Worm (Caenorhabditis elegans) whole organism, L1 larva: ENCODE data around the gene T22D1.18.

Experiments used
- C04F5.9 ChIP-seq: sonication (generic microtip); optimal IDR thresholded peaks from 2 replicates; lab custom pipeline; 2016; ENCODE audit warnings: missing genetic modification characterization, missing compliant biosample characterization
- C16A3.4 ChIP-seq: fragments of 150-350 bp; optimal IDR thresholded peaks from 2 replicates; lab custom pipeline; 2014; ENCODE audit warnings: missing biosample characterization, missing genetic modification characterization
- C34B4.2 ChIP-seq: sonication (generic microtip); optimal IDR thresholded peaks from 2 replicates; lab custom pipeline; 2017; ENCODE audit warnings: mild to moderate bottlenecking, missing genetic modification characterization, missing compliant biosample characterization
- aha-1 ChIP-seq: fragments of 150-350 bp; optimal IDR thresholded peaks from 2 replicates; lab custom pipeline; 2014; ENCODE audit warnings: missing biosample characterization, missing genetic modification characterization
- aly-2 ChIP-seq: fragments of 150-350 bp; optimal IDR thresholded peaks from 2 replicates; lab custom pipeline; 2014; ENCODE audit warnings: missing biosample characterization, missing genetic modification characterization
- ama-1 ChIP-seq: fragments of 150-350 bp; optimal IDR thresholded peaks from 2 replicates; lab custom pipeline; 2014
- blmp-1 ChIP-seq: fragments of 150-350 bp; optimal IDR thresholded peaks from 2 replicates; lab custom pipeline; 2014; ENCODE audit warnings: missing biosample characterization, missing genetic modification characterization
- ceh-8 ChIP-seq: fragments of 200-800 bp; sonication (Bioruptor generic); optimal IDR thresholded peaks from 2 replicates; lab custom pipeline; 2018; ENCODE audit warnings: mild to moderate bottlenecking, missing genetic modification characterization, moderate library complexity, missing compliant biosample characterization
- ceh-82 ChIP-seq, 3 experiments: fragments of 150-350 bp in 1 of 3; sonication (generic microtip) in 2 of 3; optimal IDR thresholded peaks; 2 replicates each; lab custom pipeline; 2014 to 2017; ENCODE audit warnings: missing biosample characterization in 3 of 3, missing genetic modification characterization in 3 of 3
- ceh-90 ChIP-seq: sonication (generic microtip); optimal IDR thresholded peaks from 2 replicates; lab custom pipeline; 2016; ENCODE audit warnings: missing genetic modification characterization, missing compliant biosample characterization
- ces-1 ChIP-seq: fragments of 150-350 bp; optimal IDR thresholded peaks from 2 replicates; lab custom pipeline; 2014; ENCODE audit warnings: missing biosample characterization, missing genetic modification reagents, missing genetic modification characterization
- dpl-1 ChIP-seq, 3 experiments: fragments of 150-350 bp in 2 of 3; sonication (generic microtip) in 1 of 3; optimal IDR thresholded peaks; 2 replicates each; lab custom pipeline; 2014 to 2017; ENCODE audit warnings: missing biosample characterization in 3 of 3, missing genetic modification characterization in 3 of 3, missing genetic modification reagents in 3 of 3
- dsc-1 ChIP-seq: sonication (generic microtip); optimal IDR thresholded peaks from 2 replicates; lab custom pipeline; 2016; ENCODE audit warnings: mild to moderate bottlenecking, missing genetic modification characterization, missing compliant biosample characterization
- efl-1 ChIP-seq, 4 experiments: fragments of 150-350 bp; optimal IDR thresholded peaks in 3 of 4; peaks in 1 of 4; 1 replicate in 1 of 4; 2 replicates in 3 of 4; lab custom pipeline; 2014; ENCODE audit warnings: missing biosample characterization in 2 of 4, missing genetic modification characterization in 2 of 4, missing genetic modification reagents in 2 of 4
- efl-3 ChIP-seq: fragments of 200-800 bp; sonication (Bioruptor generic); optimal IDR thresholded peaks from 2 replicates; lab custom pipeline; 2018; ENCODE audit warnings: mild to moderate bottlenecking, missing genetic modification characterization, missing compliant biosample characterization
- egl-13 ChIP-seq: sonication (generic microtip); optimal IDR thresholded peaks from 2 replicates; lab custom pipeline; 2016; ENCODE audit warnings: missing genotype, missing genetic modification reagents, missing genetic modification characterization, missing compliant biosample characterization
- egl-27 ChIP-seq, 2 experiments: fragments of 150-350 bp in 1 of 2; sonication (generic microtip); optimal IDR thresholded peaks; 3 replicates each; lab custom pipeline; 2017 to 2018; ENCODE audit warnings: missing biosample characterization in 2 of 2, missing genetic modification characterization in 2 of 2, missing genetic modification reagents in 2 of 2
- elt-2 ChIP-seq: sonication (generic microtip); optimal IDR thresholded peaks from 2 replicates; lab custom pipeline; 2016; ENCODE audit warnings: missing genetic modification characterization, mild to moderate bottlenecking, inconsistent platforms, missing compliant biosample characterization, missing genetic modification reagents
- ets-5 ChIP-seq: fragments of 200-800 bp; sonication (Bioruptor generic); IDR thresholded peaks from 2 replicates; pipeline ENCODE4 v1.3.6; 2022; ENCODE audit warnings: missing genetic modification characterization, missing compliant biosample characterization
- fkh-4 ChIP-seq: sonication (generic microtip); optimal IDR thresholded peaks from 2 replicates; lab custom pipeline; 2016; ENCODE audit warnings: missing compliant biosample characterization, missing genetic modification characterization, borderline replicate concordance
- fkh-8 ChIP-seq: sonication (generic microtip); optimal IDR thresholded peaks from 2 replicates; lab custom pipeline; 2016; ENCODE audit warnings: mild to moderate bottlenecking, missing genetic modification characterization, missing compliant biosample characterization
- fos-1 ChIP-seq: fragments of 150-350 bp; optimal IDR thresholded peaks from 2 replicates; lab custom pipeline; 2014; ENCODE audit warnings: missing biosample characterization, missing genetic modification characterization
- grh-1 ChIP-seq: fragments of 200-800 bp; sonication (Bioruptor generic); IDR thresholded peaks from 2 replicates; pipeline ENCODE4 v1.3.6; 2022; ENCODE audit warnings: missing genetic modification reagents, missing genetic modification characterization, missing compliant biosample characterization
- hlh-4 ChIP-seq: sonication (generic microtip); optimal IDR thresholded peaks from 2 replicates; lab custom pipeline; 2016; ENCODE audit warnings: mild to moderate bottlenecking, missing genetic modification characterization, missing compliant biosample characterization
- hpl-2 ChIP-seq: fragments of 150-350 bp; optimal IDR thresholded peaks from 2 replicates; lab custom pipeline; 2014; ENCODE audit warnings: missing biosample characterization, missing genetic modification reagents, missing genetic modification characterization
- irx-1 ChIP-seq: sonication (generic microtip); optimal IDR thresholded peaks from 2 replicates; lab custom pipeline; 2016; ENCODE audit warnings: missing genetic modification characterization, missing compliant biosample characterization
- jun-1 ChIP-seq: fragments of 150-350 bp; optimal IDR thresholded peaks from 2 replicates; lab custom pipeline; 2014; ENCODE audit warnings: missing biosample characterization, missing genetic modification reagents, missing genetic modification characterization
- lin-13 ChIP-seq: fragments of 150-350 bp; optimal IDR thresholded peaks from 2 replicates; lab custom pipeline; 2014; ENCODE audit warnings: missing biosample characterization, missing genetic modification reagents, missing genetic modification characterization
- lin-15B ChIP-seq: fragments of 150-350 bp; sonication (generic microtip); optimal IDR thresholded peaks from 3 replicates; lab custom pipeline; 2014; ENCODE audit warnings: missing biosample characterization, missing genetic modification characterization
- lin-35 ChIP-seq, 2 experiments: fragments of 150-350 bp; optimal IDR thresholded peaks; 2 replicates each; lab custom pipeline; 2014; ENCODE audit warnings: missing biosample characterization in 2 of 2, missing genetic modification characterization in 2 of 2, missing genetic modification reagents in 2 of 2
- lin-39 ChIP-seq: fragments of 150-350 bp; optimal IDR thresholded peaks from 2 replicates; lab custom pipeline; 2014; ENCODE audit warnings: missing biosample characterization, missing genetic modification reagents, missing genetic modification characterization
- lir-3 ChIP-seq: sonication (generic microtip); optimal IDR thresholded peaks from 2 replicates; lab custom pipeline; 2016; ENCODE audit warnings: mild to moderate bottlenecking, missing genetic modification characterization, moderate library complexity, missing compliant biosample characterization; ENCODE audit not compliant: poor library complexity
- mdl-1 ChIP-seq, 2 experiments: fragments of 150-350 bp; optimal IDR thresholded peaks; 2 replicates each; lab custom pipeline; 2014 to 2017; ENCODE audit warnings: missing biosample characterization in 2 of 2, missing genetic modification characterization in 2 of 2, inconsistent platforms in 1 of 2
- mef-2 ChIP-seq: fragments of 150-350 bp; optimal IDR thresholded peaks from 2 replicates; lab custom pipeline; 2014; ENCODE audit warnings: missing biosample characterization, missing genetic modification characterization
- mep-1 ChIP-seq: fragments of 150-350 bp; optimal IDR thresholded peaks from 2 replicates; lab custom pipeline; 2014; ENCODE audit warnings: missing biosample characterization, missing genetic modification characterization
- nhr-12 ChIP-seq: sonication (generic microtip); optimal IDR thresholded peaks from 2 replicates; lab custom pipeline; 2017; ENCODE audit warnings: missing biosample characterization, missing genetic modification characterization
- nhr-19 ChIP-seq: fragments of 200-800 bp; sonication (Bioruptor generic); conservative IDR thresholded peaks from 2 replicates; pipeline ENCODE4 v1.3.6; 2022; ENCODE audit warnings: missing genetic modification characterization, missing compliant biosample characterization
- nhr-20 ChIP-seq: sonication (generic microtip); optimal IDR thresholded peaks from 2 replicates; lab custom pipeline; 2016; ENCODE audit warnings: mild to moderate bottlenecking, missing genetic modification characterization, missing compliant biosample characterization
- nhr-237 ChIP-seq: fragments of 150-350 bp; optimal IDR thresholded peaks from 2 replicates; lab custom pipeline; 2014; ENCODE audit warnings: missing biosample characterization, missing genetic modification characterization
- nhr-71 ChIP-seq: sonication (generic microtip); optimal IDR thresholded peaks from 2 replicates; lab custom pipeline; 2016; ENCODE audit warnings: mild to moderate bottlenecking, missing genetic modification characterization, moderate library complexity, missing compliant biosample characterization
- nhr-76 ChIP-seq: sonication (generic microtip); optimal IDR thresholded peaks from 2 replicates; lab custom pipeline; 2017; ENCODE audit warnings: missing biosample characterization, missing genetic modification characterization
- nhr-77 ChIP-seq: fragments of 150-350 bp; optimal IDR thresholded peaks from 2 replicates; lab custom pipeline; 2014; ENCODE audit warnings: missing biosample characterization, missing genetic modification characterization
- nhr-90 ChIP-seq: sonication (generic microtip); optimal IDR thresholded peaks from 2 replicates; lab custom pipeline; 2016; ENCODE audit warnings: mild to moderate bottlenecking, missing genetic modification characterization, missing compliant biosample characterization; ENCODE audit not compliant: poor library complexity
- pqm-1 ChIP-seq: sonication (generic microtip); optimal IDR thresholded peaks from 3 replicates; lab custom pipeline; 2017; ENCODE audit warnings: missing biosample characterization, missing genetic modification characterization
- rnt-1 ChIP-seq: sonication (generic microtip); optimal IDR thresholded peaks from 2 replicates; lab custom pipeline; 2016; ENCODE audit warnings: mild to moderate bottlenecking, missing genetic modification characterization, moderate library complexity, missing compliant biosample characterization
- tlp-1 ChIP-seq: fragments of 150-350 bp; optimal IDR thresholded peaks from 2 replicates; lab custom pipeline; 2014; ENCODE audit warnings: missing biosample characterization, missing genetic modification characterization
- unc-30 ChIP-seq: sonication (generic microtip); optimal IDR thresholded peaks from 2 replicates; lab custom pipeline; 2017; ENCODE audit warnings: missing biosample characterization, missing genetic modification characterization
- unc-86 ChIP-seq: sonication (generic microtip); optimal IDR thresholded peaks from 2 replicates; lab custom pipeline; 2016; ENCODE audit warnings: missing genetic modification characterization, missing compliant biosample characterization
- vab-15 ChIP-seq: sonication (generic microtip); optimal IDR thresholded peaks from 2 replicates; lab custom pipeline; 2017; ENCODE audit warnings: missing genotype, mild to moderate bottlenecking, missing genetic modification characterization, missing compliant biosample characterization
- xbp-1 ChIP-seq: sonication (generic microtip); optimal IDR thresholded peaks from 2 replicates; lab custom pipeline; 2016; ENCODE audit warnings: missing genetic modification characterization, missing compliant biosample characterization
- zag-1 ChIP-seq: fragments of 150-350 bp; optimal IDR thresholded peaks from 2 replicates; lab custom pipeline; 2014; ENCODE audit warnings: missing biosample characterization, missing genetic modification characterization
- ztf-11 ChIP-seq, 2 experiments: sonication (generic microtip); optimal IDR thresholded peaks; 2 replicates each; lab custom pipeline; 2016 to 2017; ENCODE audit warnings: missing genetic modification characterization in 2 of 2, missing biosample characterization in 1 of 2, missing compliant biosample characterization in 1 of 2

T22D1.18 gene

DNA sequence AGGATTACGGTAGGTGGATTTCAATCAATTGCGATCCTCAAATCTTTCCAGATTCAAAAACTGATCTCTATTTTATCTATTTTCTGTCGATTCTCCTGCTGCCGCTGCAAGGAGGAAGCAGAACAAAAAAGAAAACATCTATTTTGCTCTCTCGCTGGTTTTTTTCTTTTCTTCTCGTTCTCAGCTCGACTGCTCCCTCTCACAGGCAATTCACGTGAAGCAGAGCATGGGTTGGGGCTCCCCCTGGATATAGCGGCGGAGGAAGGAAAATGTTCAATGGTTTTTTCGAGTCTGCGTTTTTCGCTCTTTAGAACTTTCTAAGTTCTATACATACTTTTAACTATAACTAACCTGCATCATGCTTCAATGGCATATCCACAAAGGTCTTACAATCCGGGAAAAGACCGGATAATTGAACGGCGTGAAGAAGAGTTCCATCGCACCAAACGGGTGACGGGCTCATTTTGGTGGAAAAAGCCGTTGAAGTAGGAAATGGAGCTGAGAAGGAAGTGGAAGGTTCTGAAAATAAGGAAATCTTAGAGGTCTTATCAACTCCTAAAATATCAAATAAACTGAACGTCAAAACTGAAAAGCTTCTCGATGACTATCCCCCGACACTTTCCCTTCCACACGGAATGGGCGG lies 40.9 kb downstream of the T22D1.18 start (continued):
- TF ChIP-seq rnt-1 (tag; lab: Kevin White, UChicago) (peak; percentile 90), ces-1 (no peak), nhr-20 (peak; percentile 78), C34B4.2 (no peak), dpl-1 (GFP tag; optimal IDR thresholded peaks at IDR 0.05; lab: Kevin White, UChicago) (peak in 1 of 3 experiments; percentile 36), hpl-2 (GFP tag; lab: Kevin White, UChicago) (no peak), fos-1 (tag; lab: Kevin White, UChicago) (peak; percentile 49), lin-39 (tag; lab: Kevin White, UChicago) (peak; percentile 6), aly-2 (tag; lab: Kevin White, UChicago) (no peak), mef-2 (tag; lab: Kevin White, UChicago) (peak; percentile 76), ama-1 (lab: Kevin White, UChicago) (no peak), aha-1 (no peak), nhr-237 (peak; percentile 44), mep-1 (tag; lab: Kevin White, UChicago) (peak; percentile 68), ets-5 (GFP tag; lab: Robert Waterston, UW) (no peak), lin-13 (GFP tag; lab: Kevin White, UChicago) (peak; percentile 18), unc-30 (no peak), C16A3.4 (tag; lab: Kevin White, UChicago) (no peak), vab-15 (no peak), grh-1 (GFP tag; lab: Robert Waterston, UW) (no peak), C04F5.9 (no peak), efl-3 (GFP tag; lab: Kevin White, UChicago) (no peak), nhr-19 (GFP tag; lab: Robert Waterston, UW) (peak; percentile 94), fkh-4 (tag; lab: Kevin White, UChicago) (no peak), hlh-4 (no peak), lin-35 (GFP tag; optimal IDR thresholded peaks at IDR 0.05; lab: Kevin White, UChicago) (peak in 1 of 2 experiments; percentile 65), unc-86 (peak; percentile 63), elt-2 (tag; lab: Kevin White, UChicago) (peak; percentile 20), nhr-71 (tag; lab: Kevin White, UChicago) (peak; percentile 91), irx-1 (tag; lab: Kevin White, UChicago) (peak; percentile 70), ceh-82 (tag; optimal IDR thresholded peaks at IDR 0.05; lab: Kevin White, UChicago) (peak; percentile 55 to 74 (median 56)), blmp-1 (tag; lab: Kevin White, UChicago) (no peak), nhr-76 (tag; lab: Kevin White, UChicago) (no peak), lin-15B (no peak), pqm-1 (tag; lab: Kevin White, UChicago) (no peak), nhr-77 (tag; lab: Kevin White, UChicago) (peak; percentile 76), zag-1 (tag; lab: Kevin White, UChicago) (no peak), lir-3 (peak; percentile 17), fkh-8 (tag; lab: Kevin White, UChicago) (peak; percentile 86), egl-27 (tag; optimal IDR thresholded peaks at IDR 0.05; lab: Kevin White, UChicago) (peak; percentile 76 to 82), ceh-8 (GFP tag; lab: Kevin White, UChicago) (no peak), egl-13 (tag; lab: Kevin White, UChicago) (peak; percentile 62), jun-1 (peak; percentile 54), tlp-1 (tag; lab: Kevin White, UChicago) (no peak), ceh-90 (tag; lab: Kevin White, UChicago) (no peak), nhr-90 (tag; lab: Kevin White, UChicago) (no peak), dsc-1 (tag; lab: Kevin White, UChicago) (peak; percentile 42), efl-1 (optimal IDR thresholded peaks at IDR 0.05; lab: Kevin White, UChicago) (peak; percentile 49 to 56), efl-1 (GFP tag; optimal IDR thresholded peaks at IDR 0.05 in 1 of 2; lab: Kevin White, UChicago) (peak; percentile 7 to 9), mdl-1 (tag; optimal IDR thresholded peaks at IDR 0.05; lab: Kevin White, UChicago) (peak in 1 of 2 experiments; percentile 76), ztf-11 (tag; optimal IDR thresholded peaks at IDR 0.05; lab: Kevin White, UChicago) (no peak), nhr-12 (tag; lab: Kevin White, UChicago) (no peak), xbp-1 (peak; percentile 51)
